Fruit fly (Drosophila melanogaster): Measurements from ENCODE around the gene CG6683.
A peak's percentile ranks its signal among the peaks of the same experiment; 100 is the strongest.

The CG6683 gene

dm6 chr3L:8525691-8526421, 11.1 kb upstream of the CG6683 start (continued):
- TF ChIP-seq Dbx (GFP tag; IDR thresholded peaks at IDR 0.05) (no peak), NK7.1 (GFP tag; optimal IDR thresholded peaks at IDR 0.05) (no peak), Bteb2 (GFP tag; optimal IDR thresholded peaks at IDR 0.05) (no peak), CG9727 (GFP tag; optimal IDR thresholded peaks at IDR 0.05) (peak; percentile 45), CG3281 (GFP tag; optimal IDR thresholded peaks at IDR 0.05) (peak; percentile 72), fd96Cb (tag; optimal IDR thresholded peaks at IDR 0.05) (no peak), Usf (GFP tag; optimal IDR thresholded peaks at IDR 0.05) (peak; percentile 40), CG8944 (GFP tag; optimal IDR thresholded peaks at IDR 0.05) (no peak), D19A (tag; optimal IDR thresholded peaks at IDR 0.05) (no peak), HLH4C (GFP tag; IDR thresholded peaks at IDR 0.05; ENCODE audit: partially characterized antibody) (no peak), Scr (GFP tag; IDR thresholded peaks at IDR 0.05; ENCODE audit: partially characterized antibody) (no peak), rib (GFP tag; IDR thresholded peaks at IDR 0.05) (no peak), Abd-B (GFP tag; optimal IDR thresholded peaks at IDR 0.05) (peak; percentile 15), trem (tag; optimal IDR thresholded peaks at IDR 0.05) (no peak), bbx (GFP tag; IDR thresholded peaks at IDR 0.05; ENCODE audit: partially characterized antibody) (no peak), toy (GFP tag; IDR thresholded peaks at IDR 0.05) (0 out of 2 replicates have a peak, but pooled peaks have one; percentile 22), CG11093 (GFP tag; IDR thresholded peaks at IDR 0.05) (no peak), usp (GFP tag; optimal IDR thresholded peaks at IDR 0.05) (no peak), CG14965 (GFP tag; optimal IDR thresholded peaks at IDR 0.05; ENCODE audit: borderline replicate concordance) (no peak), lola (GFP tag; optimal IDR thresholded peaks at IDR 0.05) (peak in 1 of 3 experiments; percentile 23), Nf-YC (tag; optimal IDR thresholded peaks at IDR 0.05) (peak; percentile 31), CG16815 (GFP tag; optimal IDR thresholded peaks at IDR 0.05) (peak; percentile 35), da (GFP tag; optimal IDR thresholded peaks at IDR 0.05) (no peak), h (optimal IDR thresholded peaks at IDR 0.05) (no peak), Hmr (GFP tag; optimal IDR thresholded peaks at IDR 0.05) (peak; percentile 59), Bgb (GFP tag; IDR thresholded peaks at IDR 0.05; ENCODE audit: partially characterized antibody) (no peak), CG33557 (GFP tag; optimal IDR thresholded peaks at IDR 0.05) (no peak), disco-r (GFP tag; optimal IDR thresholded peaks at IDR 0.05) (no peak), CG18476 (GFP tag; optimal IDR thresholded peaks at IDR 0.05) (no peak), sens-2 (GFP tag; IDR thresholded peaks at IDR 0.05) (no peak), gcm (GFP tag; optimal IDR thresholded peaks at IDR 0.05) (peak; percentile 19), lab (GFP tag; optimal IDR thresholded peaks at IDR 0.05) (peak; percentile 28), CG2129 (GFP tag; IDR thresholded peaks at IDR 0.05; ENCODE audit: partially characterized antibody) (no peak), E2f2 (GFP tag; IDR thresholded peaks at IDR 0.05) (no peak), tll (GFP tag; optimal IDR thresholded peaks at IDR 0.05) (no peak), Gsc (GFP tag; IDR thresholded peaks at IDR 0.05) (no peak), CkIIα-i1 (GFP tag; IDR thresholded peaks at IDR 0.05) (no peak), Spps (tag; optimal IDR thresholded peaks at IDR 0.05) (no peak), CG5245 (GFP tag; optimal IDR thresholded peaks at IDR 0.05) (no peak), D (optimal IDR thresholded peaks at IDR 0.05) (no peak), D (GFP tag; optimal IDR thresholded peaks at IDR 0.05) (no peak), sima (GFP tag; optimal IDR thresholded peaks at IDR 0.05) (no peak), Optix (GFP tag; IDR thresholded peaks at IDR 0.05) (no peak), CG31365 (tag; optimal IDR thresholded peaks at IDR 0.05) (no peak), CG15696 (tag; optimal IDR thresholded peaks at IDR 0.05) (peak; percentile 38), CG1603 (tag; optimal IDR thresholded peaks at IDR 0.05) (peak; percentile 8), maf-S (GFP tag; optimal IDR thresholded peaks at IDR 0.05) (peak; percentile 1), sd (tag; optimal IDR thresholded peaks at IDR 0.05) (peak; percentile 81), CG7271 (tag; optimal IDR thresholded peaks at IDR 0.05) (no peak), HmgD (GFP tag; optimal IDR thresholded peaks at IDR 0.05) (no peak)
